Worm (Caenorhabditis elegans): ENCODE measurements around the gene dhhc-9.

dhhc-9 gene

DNA sequence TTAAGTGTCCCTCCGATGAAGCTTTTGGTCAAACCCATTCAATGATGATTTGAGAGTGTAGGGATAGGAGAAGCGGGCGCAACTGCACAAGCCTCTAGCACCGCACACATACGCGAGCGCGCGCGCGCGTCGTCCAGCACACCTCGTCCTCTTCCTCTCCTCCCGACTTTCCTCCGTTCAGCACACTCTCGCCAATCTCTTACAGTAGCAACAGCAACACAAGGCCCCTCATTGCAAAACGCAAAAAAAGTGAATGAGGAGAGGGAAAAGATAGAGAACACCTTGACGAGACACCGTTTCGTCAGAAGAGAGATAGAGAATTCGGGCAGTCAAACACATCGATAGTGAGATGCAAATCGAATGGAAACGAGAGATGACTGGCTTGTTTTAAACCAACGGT lies 30.6 kb upstream of the dhhc-9 start (continued):
- TF ChIP-seq mes-2 (tag; optimal IDR thresholded peaks at IDR 0.05; ENCODE audit: poor library complexity, severe bottlenecking) (peak; percentile 51), arid-1 (GFP tag; conservative IDR thresholded peaks at IDR 0.05) (0 out of 2 replicates have a peak, but pooled peaks have one; percentile 50), saeg-2 (GFP tag; IDR thresholded peaks at IDR 0.05) (peak; percentile 7; the same call in 1 of the 2 replicates), set-16 (GFP tag; IDR thresholded peaks at IDR 0.05) (peak; percentile 96), ceh-44 (GFP tag; IDR thresholded peaks at IDR 0.05) (no peak), aly-2 (tag; optimal IDR thresholded peaks at IDR 0.05) (no peak), ceh-82 (tag; optimal IDR thresholded peaks at IDR 0.05) (no peak), lin-13 (GFP tag; optimal IDR thresholded peaks at IDR 0.05) (peak; percentile 66), aha-1 (tag) (no peak), F49E8.2 (tag; optimal IDR thresholded peaks at IDR 0.05; ENCODE audit: borderline replicate concordance) (no peak), attf-4 (tag; optimal IDR thresholded peaks at IDR 0.05) (no peak), nhr-237 (tag; optimal IDR thresholded peaks at IDR 0.05) (no peak), pha-4 (GFP tag; IDR thresholded peaks at IDR 0.05) (peak; percentile 7; the same call in 1 of the 2 replicates), pha-4 (tag; optimal IDR thresholded peaks at IDR 0.05) (peak; percentile 51), duxl-1 (tag; optimal IDR thresholded peaks at IDR 0.05; ENCODE audit: poor library complexity) (no peak), nhr-76 (tag; optimal IDR thresholded peaks at IDR 0.05) (no peak), nhr-28 (tag; optimal IDR thresholded peaks at IDR 0.05) (peak; percentile 79), skn-1 (tag; optimal IDR thresholded peaks at IDR 0.05) (no peak), egl-43 (GFP tag; IDR thresholded peaks at IDR 0.05) (peak; percentile 88), jun-1 (tag; optimal IDR thresholded peaks at IDR 0.05) (peak; percentile 34), lir-3 (tag; optimal IDR thresholded peaks at IDR 0.05) (no peak), dpl-1 (GFP tag; optimal IDR thresholded peaks at IDR 0.05) (peak; percentile 15), nhr-102 (tag; optimal IDR thresholded peaks at IDR 0.05) (peak; percentile 36), Y105C5A.15 (GFP tag; IDR thresholded peaks at IDR 0.05) (no peak), mdl-1 (tag; optimal IDR thresholded peaks at IDR 0.05) (peak; percentile 23 to 55), tag-97 (GFP tag; IDR thresholded peaks at IDR 0.05) (no peak), daf-8 (GFP tag; IDR thresholded peaks at IDR 0.05) (no peak), F37D6.2 (tag; optimal IDR thresholded peaks at IDR 0.05) (peak; percentile 5), ztf-7 (tag; optimal IDR thresholded peaks at IDR 0.05) (no peak), snpc-4 (tag; optimal IDR thresholded peaks at IDR 0.05) (no peak), spr-1 (tag; optimal IDR thresholded peaks at IDR 0.05) (no peak), ama-1 (optimal IDR thresholded peaks at IDR 0.05) (no peak), nhr-10 (tag; optimal IDR thresholded peaks at IDR 0.05) (no peak), lin-39 (tag; optimal IDR thresholded peaks at IDR 0.05) (no peak)

DNA sequence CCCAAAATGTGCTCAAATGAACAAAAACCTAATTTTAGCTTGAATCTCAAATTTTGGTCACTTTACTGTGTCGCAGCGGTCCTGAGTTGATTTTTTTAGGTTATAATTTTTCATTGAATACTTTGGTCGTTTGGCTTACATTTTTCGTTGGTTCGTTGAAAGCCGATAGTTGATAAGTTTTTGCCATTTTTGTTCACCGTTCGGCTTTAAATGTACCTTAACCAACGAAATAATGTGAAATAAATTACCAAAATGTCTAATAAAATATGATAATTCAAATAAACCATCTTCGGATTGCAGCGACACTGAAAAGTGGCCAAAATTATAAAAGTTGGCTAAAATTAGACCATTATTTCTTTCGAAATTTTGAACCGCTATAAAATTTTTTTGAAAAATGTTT lies 28.5 kb upstream of the dhhc-9 start:
- no peak for TF ChIP-seq F49E8.2 (tag; optimal IDR thresholded peaks at IDR 0.05; ENCODE audit: borderline replicate concordance)
- no peak for TF ChIP-seq madf-5 (GFP tag; IDR thresholded peaks at IDR 0.05)
- no peak for TF ChIP-seq sdz-12 (GFP tag; optimal IDR thresholded peaks at IDR 0.05)
- TF ChIP-seq daf-8 (GFP tag; IDR thresholded peaks at IDR 0.05), result no peak
- peak in 1 of 2 experiments; percentile 94 for TF ChIP-seq unc-62 (GFP tag; optimal IDR thresholded peaks at IDR 0.05 in 1 of 2)
- TF ChIP-seq unc-62 (tag; optimal IDR thresholded peaks at IDR 0.05), result no peak

ce11 chrX:2427404-2427803 lies 25.6 kb upstream of the dhhc-9 start, which contains the start of gene gcy-31:
Gene gcy-31, minus strand, starts transcription at chrX:2427504.
- TF ChIP-seq nhr-111 (GFP tag; optimal IDR thresholded peaks at IDR 0.05), result no peak
- no peak for TF ChIP-seq spr-3 (GFP tag; optimal IDR thresholded peaks at IDR 0.05)
- peak; percentile 63 for TF ChIP-seq aha-1 (tag)
